Fruit fly (Drosophila melanogaster) whole organism, embryonic: ENCODE results near the gene RhoGDI.

Experiments
- Atf6 ChIP-seq: fragments of 200-800 bp; sonication (Bioruptor generic); IDR thresholded peaks from 2 replicates; pipeline ENCODE4 v1.3.6; 2022; ENCODE audit warnings: missing biosample characterization, missing genetic modification characterization
- B-H2 ChIP-seq: fragments of 200-800 bp; sonication (Bioruptor generic); optimal IDR thresholded peaks from 2 replicates; lab custom pipeline; 2018; ENCODE audit warnings: missing biosample characterization, mild to moderate bottlenecking, missing genetic modification characterization
- C15 ChIP-seq: fragments of 200-800 bp; sonication (Bioruptor generic); IDR thresholded peaks from 3 replicates; pipeline ENCODE4 v1.3.6; 2022; ENCODE audit warnings: missing biosample characterization, missing genetic modification characterization
- CG10274 ChIP-seq: fragments of 200-800 bp; sonication (Bioruptor generic); optimal IDR thresholded peaks from 3 replicates; lab custom pipeline; 2017; ENCODE audit warnings: missing biosample characterization, mild to moderate bottlenecking, missing genetic modification characterization
- CG10565 ChIP-seq: fragments of 200-800 bp; sonication (Bioruptor generic); optimal IDR thresholded peaks from 3 replicates; lab custom pipeline; 2016; ENCODE audit warnings: missing biosample characterization, mild to moderate bottlenecking, missing genetic modification characterization
- CG10654 ChIP-seq: fragments of 200-800 bp; sonication (Bioruptor generic); optimal IDR thresholded peaks from 2 replicates; lab custom pipeline; 2016; ENCODE audit warnings: missing biosample characterization, missing genetic modification characterization
- CG11504 ChIP-seq: fragments of 200-800 bp; sonication (Bioruptor generic); optimal IDR thresholded peaks from 3 replicates; lab custom pipeline; 2019; ENCODE audit warnings: missing biosample characterization, mild to moderate bottlenecking, missing genetic modification characterization, moderate library complexity
- CG12659 ChIP-seq: fragments of 200-800 bp; sonication (Bioruptor generic); optimal IDR thresholded peaks from 3 replicates; lab custom pipeline; 2017; ENCODE audit warnings: mild to moderate bottlenecking, missing biosample characterization, missing genetic modification reagents, missing genetic modification characterization
- CG13123 ChIP-seq: fragments of 200-800 bp; sonication (Bioruptor generic); optimal IDR thresholded peaks from 2 replicates; lab custom pipeline; 2016; ENCODE audit warnings: missing biosample characterization, missing genetic modification characterization
- CG15601 ChIP-seq: fragments of 200-800 bp; sonication (Bioruptor generic); optimal IDR thresholded peaks from 3 replicates; lab custom pipeline; 2019; ENCODE audit warnings: missing biosample characterization, mild to moderate bottlenecking, missing genetic modification characterization, moderate library complexity
- CG2199 ChIP-seq: fragments of 200-800 bp; sonication (Bioruptor generic); IDR thresholded peaks from 3 replicates; pipeline ENCODE4 v1.3.6; 2022; ENCODE audit warnings: missing biosample characterization, missing genetic modification characterization
- CG30020 ChIP-seq: fragments of 200-800 bp; optimal IDR thresholded peaks from 2 replicates; lab custom pipeline; 2019; ENCODE audit warnings: missing biosample characterization, mild to moderate bottlenecking, missing genetic modification characterization, moderate library complexity
- CG3163 ChIP-seq: fragments of 200-800 bp; sonication (Bioruptor generic); optimal IDR thresholded peaks from 3 replicates; lab custom pipeline; 2016; ENCODE audit warnings: missing biosample characterization, missing genetic modification characterization
- CG32772 ChIP-seq: fragments of 200-800 bp; sonication (Bioruptor generic); IDR thresholded peaks from 2 replicates; pipeline ENCODE4 v1.3.6; 2022; ENCODE audit warnings: missing biosample characterization, missing genetic modification characterization
- CG4424 ChIP-seq: fragments of 200-800 bp; sonication (Bioruptor generic); optimal IDR thresholded peaks from 3 replicates; lab custom pipeline; 2016; ENCODE audit warnings: missing biosample characterization, missing genetic modification characterization
- CG7963 ChIP-seq: fragments of 200-800 bp; sonication (Bioruptor generic); IDR thresholded peaks from 3 replicates; pipeline ENCODE4 v1.3.6; 2022; ENCODE audit warnings: missing biosample characterization, missing genetic modification characterization; ENCODE audit not compliant: partially characterized antibody
- D19B ChIP-seq: fragments of 200-800 bp; sonication (Bioruptor generic); optimal IDR thresholded peaks from 2 replicates; lab custom pipeline; 2017; ENCODE audit warnings: missing biosample characterization, mild to moderate bottlenecking, missing genetic modification characterization
- Dad ChIP-seq: fragments of 200-800 bp; sonication (Bioruptor generic); optimal IDR thresholded peaks from 3 replicates; lab custom pipeline; 2016; ENCODE audit warnings: missing biosample characterization, missing genetic modification characterization
- Dll ChIP-seq: fragments of 200-800 bp; sonication (Bioruptor generic); IDR thresholded peaks from 4 replicates; pipeline ENCODE4 v1.3.6; 2022; ENCODE audit warnings: missing biosample characterization, missing genetic modification characterization; ENCODE audit not compliant: partially characterized antibody
- Doc3 ChIP-seq: fragments of 200-800 bp; sonication (Bioruptor generic); IDR thresholded peaks from 3 replicates; pipeline ENCODE4 v1.3.6; 2022; ENCODE audit warnings: missing biosample characterization, missing genetic modification characterization; ENCODE audit not compliant: partially characterized antibody
- Drgx ChIP-seq: fragments of 200-800 bp; sonication (Bioruptor generic); IDR thresholded peaks from 2 replicates; pipeline ENCODE4 v1.3.6; 2022; ENCODE audit warnings: missing biosample characterization, missing genetic modification characterization
- Fer1 ChIP-seq: fragments of 200-800 bp; sonication (Bioruptor generic); optimal IDR thresholded peaks from 2 replicates; lab custom pipeline; 2017; ENCODE audit warnings: missing biosample characterization, mild to moderate bottlenecking, missing genetic modification characterization
- Fer3 ChIP-seq: fragments of 200-800 bp; sonication (Bioruptor generic); optimal IDR thresholded peaks from 2 replicates; lab custom pipeline; 2018; ENCODE audit warnings: missing biosample characterization, mild to moderate bottlenecking, missing genetic modification characterization, moderate library complexity
- Gug ChIP-seq: fragments of 200-800 bp; sonication (Bioruptor generic); IDR thresholded peaks from 4 replicates; pipeline ENCODE4 v1.3.6; 2022; ENCODE audit warnings: missing biosample characterization, missing genetic modification characterization
- H2.0 ChIP-seq: fragments of 200-800 bp; sonication (Bioruptor generic); IDR thresholded peaks from 2 replicates; pipeline ENCODE4 v1.3.6; 2022; ENCODE audit warnings: missing biosample characterization, missing genetic modification characterization
- Hr39 ChIP-seq: fragments of >200 bp; optimal IDR thresholded peaks from 2 replicates; lab custom pipeline; 2017
- MESR4 ChIP-seq: fragments of 200-800 bp; sonication (Bioruptor generic); optimal IDR thresholded peaks from 2 replicates; lab custom pipeline; 2018; ENCODE audit warnings: missing biosample characterization, mild to moderate bottlenecking, missing genetic modification characterization, moderate library complexity
- Nf-YA ChIP-seq: fragments of 200-800 bp; sonication (Bioruptor generic); IDR thresholded peaks from 2 replicates; pipeline ENCODE4 v1.3.6; 2022; ENCODE audit warnings: missing biosample characterization, missing genetic modification characterization
- Pdp1 ChIP-seq, 2 experiments: fragments of 200-800 bp; sonication (Bioruptor generic); optimal IDR thresholded peaks; 3 replicates each; lab custom pipeline; 2016; ENCODE audit warnings: missing biosample characterization in 2 of 2, missing genetic modification characterization in 2 of 2, mild to moderate bottlenecking in 1 of 2, moderate library complexity in 1 of 2
- al ChIP-seq: fragments of 200-800 bp; sonication (Bioruptor generic); IDR thresholded peaks from 2 replicates; pipeline ENCODE4 v1.3.6; 2022; ENCODE audit warnings: missing biosample characterization, missing genetic modification characterization
- ash1 ChIP-seq: fragments of 200-800 bp; sonication (Bioruptor generic); optimal IDR thresholded peaks from 2 replicates; lab custom pipeline; 2018; ENCODE audit warnings: missing biosample characterization, mild to moderate bottlenecking, missing genetic modification characterization
- bab2 ChIP-seq: fragments of 200-800 bp; sonication (Bioruptor generic); optimal IDR thresholded peaks from 2 replicates; lab custom pipeline; 2016; ENCODE audit warnings: missing biosample characterization, missing genetic modification characterization
- bowl ChIP-seq: fragments of 200-800 bp; sonication (Bioruptor generic); IDR thresholded peaks from 2 replicates; pipeline ENCODE4 v1.3.6; 2022; ENCODE audit warnings: missing biosample characterization, missing genetic modification characterization
- crp ChIP-seq, 2 experiments: fragments of 200-800 bp; sonication (Bioruptor generic); optimal IDR thresholded peaks; 2 replicates in 1 of 2; 3 replicates in 1 of 2; lab custom pipeline; 2017; ENCODE audit warnings: missing biosample characterization in 2 of 2, missing genetic modification characterization in 2 of 2, mild to moderate bottlenecking in 1 of 2, moderate library complexity in 1 of 2
- ewg ChIP-seq: fragments of 200-800 bp; sonication (Bioruptor generic); optimal IDR thresholded peaks from 3 replicates; lab custom pipeline; 2017; ENCODE audit warnings: mild to moderate bottlenecking, missing biosample characterization, missing genetic modification reagents, missing genetic modification characterization
- eyg ChIP-seq: fragments of 200-800 bp; sonication (Bioruptor generic); optimal IDR thresholded peaks from 3 replicates; lab custom pipeline; 2016; ENCODE audit warnings: missing biosample characterization, missing genetic modification characterization
- fd96Cb ChIP-seq: fragments of 200-800 bp; sonication (Bioruptor generic); optimal IDR thresholded peaks from 2 replicates; lab custom pipeline; 2018; ENCODE audit warnings: missing biosample characterization, mild to moderate bottlenecking, missing genetic modification characterization, moderate library complexity
- grau ChIP-seq: fragments of 200-800 bp; optimal IDR thresholded peaks from 3 replicates; lab custom pipeline; 2019; ENCODE audit warnings: missing biosample characterization, mild to moderate bottlenecking, missing genetic modification characterization, moderate library complexity
- h ChIP-seq: fragments of >200 bp; optimal IDR thresholded peaks from 2 replicates; lab custom pipeline; 2017
- kah ChIP-seq: fragments of 200-800 bp; sonication (Bioruptor generic); optimal IDR thresholded peaks from 2 replicates; lab custom pipeline; 2018; ENCODE audit warnings: missing biosample characterization, mild to moderate bottlenecking, missing genetic modification characterization
- knrl ChIP-seq: fragments of 200-800 bp; sonication (Bioruptor generic); IDR thresholded peaks from 3 replicates; pipeline ENCODE4 v1.3.6; 2022; ENCODE audit warnings: missing biosample characterization, missing genetic modification characterization; ENCODE audit not compliant: partially characterized antibody
- lov ChIP-seq, 2 experiments: fragments of 200-800 bp in 1 of 2; fragments of >200 bp in 1 of 2; sonication (Bioruptor generic) in 1 of 2; IDR thresholded peaks in 1 of 2; optimal IDR thresholded peaks in 1 of 2; 2 replicates in 1 of 2; 3 replicates in 1 of 2; pipeline versions ENCODE4 v1.3.6 to Lab custom; 2017 to 2022; ENCODE audit warnings: missing biosample characterization in 1 of 2, missing genetic modification characterization in 1 of 2
- mam ChIP-seq: fragments of 200-800 bp; sonication (Bioruptor generic); optimal IDR thresholded peaks from 3 replicates; lab custom pipeline; 2016; ENCODE audit warnings: missing biosample characterization, missing genetic modification characterization
- nerfin-2 ChIP-seq: fragments of 200-800 bp; sonication (Bioruptor generic); IDR thresholded peaks from 2 replicates; pipeline ENCODE4 v1.3.6; 2022; ENCODE audit warnings: missing biosample characterization, missing genetic modification characterization; ENCODE audit not compliant: partially characterized antibody
- p53 ChIP-seq: fragments of 200-800 bp; sonication (Bioruptor generic); optimal IDR thresholded peaks from 2 replicates; lab custom pipeline; 2016; ENCODE audit warnings: missing biosample characterization, missing genetic modification characterization
- pan ChIP-seq, 4 experiments: fragments of >200 bp in 3 of 4; fragments of 200-800 bp in 1 of 4; sonication (Bioruptor generic) in 1 of 4; optimal IDR thresholded peaks in 3 of 4; IDR thresholded peaks in 1 of 4; 2 replicates each; pipeline versions ENCODE4 v1.3.6 to Lab custom; 2017 to 2022; ENCODE audit warnings: missing biosample characterization in 2 of 4, missing genetic modification characterization in 2 of 4, mixed read lengths in 1 of 4
- repo ChIP-seq: fragments of 200-800 bp; sonication (Bioruptor generic); optimal IDR thresholded peaks from 2 replicates; lab custom pipeline; 2016; ENCODE audit warnings: missing biosample characterization, missing genetic modification characterization
- sqz ChIP-seq: fragments of 200-800 bp; sonication (Bioruptor generic); optimal IDR thresholded peaks from 3 replicates; lab custom pipeline; 2018; ENCODE audit warnings: missing biosample characterization, mild to moderate bottlenecking, missing genetic modification characterization
- sr ChIP-seq: fragments of 200-800 bp; sonication (Bioruptor generic); IDR thresholded peaks from 3 replicates; pipeline ENCODE4 v1.3.6; 2022; ENCODE audit warnings: missing biosample characterization, missing genetic modification characterization
- trh ChIP-seq: fragments of 200-800 bp; sonication (Bioruptor generic); optimal IDR thresholded peaks from 2 replicates; lab custom pipeline; 2016; ENCODE audit warnings: missing biosample characterization, missing genetic modification characterization

The RhoGDI gene

dm6 chr3L:19924771-19925304 lies 3.7 kb upstream of the RhoGDI start, which contains the start of gene Grasp65 (continued):
- TF ChIP-seq lov (optimal IDR thresholded peaks at IDR 0.05; lab: Kevin White, UChicago) = no peak
- TF ChIP-seq lov (GFP tag; IDR thresholded peaks at IDR 0.05; lab: Robert Waterston, UW) = no peak
- TF ChIP-seq ash1 (GFP tag; lab: Kevin White, UChicago) = no peak
- TF ChIP-seq Fer1 (GFP tag; lab: Kevin White, UChicago) = peak; percentile 18
- peak; percentile 21 for TF ChIP-seq CG30020
- TF ChIP-seq CG4424 = no peak
- peak; percentile 36 for TF ChIP-seq CG11504 (tag; lab: Kevin White, UChicago)
- no peak for TF ChIP-seq sqz (GFP tag; lab: Kevin White, UChicago)
- TF ChIP-seq B-H2 (GFP tag; lab: Kevin White, UChicago) = peak; percentile 14
- TF ChIP-seq CG10565 (GFP tag; lab: Kevin White, UChicago) = no peak
- TF ChIP-seq fd96Cb (tag; lab: Kevin White, UChicago) = no peak
- TF ChIP-seq CG10654 (GFP tag; lab: Kevin White, UChicago) = no peak
- TF ChIP-seq pan (optimal IDR thresholded peaks at IDR 0.05; lab: Kevin White, UChicago) = no peak
- TF ChIP-seq pan (GFP tag; optimal IDR thresholded peaks at IDR 0.05 in 1 of 2, IDR thresholded peaks at IDR 0.05 in 1 of 2) = no peak
- TF ChIP-seq Doc3 (GFP tag; lab: Robert Waterston, UW) = no peak
- TF ChIP-seq h (lab: Kevin White, UChicago) = no peak
- no peak for TF ChIP-seq C15
- peak; percentile 97 for TF ChIP-seq MESR4 (GFP tag; lab: Kevin White, UChicago)
- TF ChIP-seq ewg (GFP tag; lab: Kevin White, UChicago) = no peak
- TF ChIP-seq CG32772 (GFP tag; lab: Robert Waterston, UW) = 0 out of 2 replicates have a peak, but pooled peaks have one; percentile 29
- TF ChIP-seq Gug (GFP tag; lab: Robert Waterston, UW) = no peak
- TF ChIP-seq Pdp1 (GFP tag; optimal IDR thresholded peaks at IDR 0.05; lab: Kevin White, UChicago) = peak in 1 of 2 experiments; percentile 14
- peak; percentile 23; the same call in 1 of the 2 replicates for TF ChIP-seq Atf6 (GFP tag; lab: Robert Waterston, UW)
- TF ChIP-seq bab2 = no peak
- no peak for TF ChIP-seq CG7963 (GFP tag; lab: Robert Waterston, UW)
- TF ChIP-seq H2.0 = no peak
- no peak for TF ChIP-seq CG13123
- no peak for TF ChIP-seq CG2199 (GFP tag; lab: Robert Waterston, UW)
- no peak for TF ChIP-seq sr (GFP tag; lab: Robert Waterston, UW)
- no peak for TF ChIP-seq Nf-YA (GFP tag; lab: Robert Waterston, UW)
- TF ChIP-seq CG12659 = peak; percentile 39
- TF ChIP-seq knrl (GFP tag; lab: Robert Waterston, UW) = no peak
- no peak for TF ChIP-seq Drgx (GFP tag; lab: Robert Waterston, UW)
- TF ChIP-seq bowl (GFP tag; lab: Robert Waterston, UW) = no peak
- TF ChIP-seq D19B (GFP tag; lab: Kevin White, UChicago) = no peak
- no peak for TF ChIP-seq mam (GFP tag; lab: Kevin White, UChicago)
- no peak for TF ChIP-seq Hr39 (lab: Kevin White, UChicago)
- peak; percentile 58 for TF ChIP-seq kah (GFP tag; lab: Kevin White, UChicago)
- no peak for TF ChIP-seq repo (GFP tag; lab: Kevin White, UChicago)
- TF ChIP-seq p53 (GFP tag; lab: Kevin White, UChicago) = no peak
- TF ChIP-seq grau (tag; lab: Kevin White, UChicago) = peak; percentile 89
- TF ChIP-seq crp (GFP tag; optimal IDR thresholded peaks at IDR 0.05; lab: Kevin White, UChicago) = peak; percentile 15 to 91
- no peak for TF ChIP-seq Dad (GFP tag; lab: Kevin White, UChicago)
- TF ChIP-seq al (GFP tag; lab: Robert Waterston, UW) = no peak
- no peak for TF ChIP-seq nerfin-2 (GFP tag; lab: Robert Waterston, UW)
- TF ChIP-seq CG3163 (GFP tag; lab: Kevin White, UChicago) = no peak
- no peak for TF ChIP-seq Fer3 (tag; lab: Kevin White, UChicago)
- TF ChIP-seq Dll = no peak
- TF ChIP-seq eyg (GFP tag; lab: Kevin White, UChicago) = no peak
- TF ChIP-seq CG10274 (GFP tag; lab: Kevin White, UChicago) = no peak
- TF ChIP-seq CG15601 (tag; lab: Kevin White, UChicago) = no peak
- TF ChIP-seq trh (GFP tag; lab: Kevin White, UChicago) = no peak
